Worm (Caenorhabditis elegans) whole organism, L4 larva: ENCODE results near the gene Y66D12A.30.

Experiments
- F10B5.3 ChIP-seq: sonication (generic microtip); optimal IDR thresholded peaks from 2 replicates; lab custom pipeline; 2016; ENCODE audit warnings: mild to moderate bottlenecking, missing genetic modification characterization, missing compliant biosample characterization
- F37D6.2 ChIP-seq: sonication (generic microtip); optimal IDR thresholded peaks from 2 replicates; lab custom pipeline; 2016; ENCODE audit warnings: mild to moderate bottlenecking, missing genetic modification characterization, missing compliant biosample characterization
- T20F7.1 ChIP-seq: fragments of 200-800 bp; sonication (Bioruptor generic); optimal IDR thresholded peaks from 2 replicates; lab custom pipeline; 2018; ENCODE audit warnings: mild to moderate bottlenecking, missing genetic modification characterization, missing compliant biosample characterization
- Y48G9A.11 ChIP-seq: fragments of 200-800 bp; sonication (Bioruptor generic); IDR thresholded peaks from 2 replicates; pipeline ENCODE4 v1.3.6; 2022; ENCODE audit warnings: missing genetic modification reagents, missing genetic modification characterization, missing compliant biosample characterization
- Y75B8A.6 ChIP-seq: fragments of 200-800 bp; sonication (Bioruptor generic); IDR thresholded peaks from 2 replicates; pipeline ENCODE4 v1.3.6; 2022; ENCODE audit warnings: missing genetic modification reagents, missing genetic modification characterization, missing compliant biosample characterization
- ZK337.2 ChIP-seq: fragments of 200-800 bp; sonication (Bioruptor generic); IDR thresholded peaks from 2 replicates; pipeline ENCODE4 v1.3.6; 2022; ENCODE audit warnings: missing genetic modification reagents, missing genetic modification characterization, missing compliant biosample characterization
- ZK546.5 ChIP-seq, 2 experiments: sonication (generic microtip); optimal IDR thresholded peaks; 2 replicates each; lab custom pipeline; 2017; ENCODE audit warnings: missing biosample characterization in 2 of 2, missing genetic modification characterization in 2 of 2
- arid-1 ChIP-seq: fragments of 200-800 bp; sonication (Bioruptor generic); conservative IDR thresholded peaks from 2 replicates; pipeline ENCODE4 v1.3.6; 2022; ENCODE audit warnings: missing genetic modification reagents, missing genetic modification characterization, missing compliant biosample characterization
- attf-4 ChIP-seq: sonication (generic microtip); optimal IDR thresholded peaks from 3 replicates; lab custom pipeline; 2017; ENCODE audit warnings: missing biosample characterization, missing genetic modification characterization
- ceh-44 ChIP-seq: fragments of 200-800 bp; sonication (Bioruptor generic); IDR thresholded peaks from 2 replicates; pipeline ENCODE4 v1.3.6; 2022; ENCODE audit warnings: missing genetic modification reagents, missing genetic modification characterization, missing compliant biosample characterization
- ceh-62 ChIP-seq: sonication (generic microtip); optimal IDR thresholded peaks from 2 replicates; lab custom pipeline; 2017; ENCODE audit warnings: missing biosample characterization, missing genetic modification characterization
- ces-1 ChIP-seq: fragments of 150-350 bp; sonication (generic microtip); optimal IDR thresholded peaks from 4 replicates; lab custom pipeline; 2014; ENCODE audit warnings: missing biosample characterization, missing genetic modification reagents, missing genetic modification characterization
- daf-12 ChIP-seq: fragments of 150-350 bp; optimal IDR thresholded peaks from 2 replicates; lab custom pipeline; 2014; ENCODE audit warnings: missing biosample characterization, missing genetic modification reagents, missing genetic modification characterization
- daf-8 ChIP-seq: fragments of 200-800 bp; sonication (Bioruptor generic); IDR thresholded peaks from 2 replicates; pipeline ENCODE4 v1.3.6; 2022; ENCODE audit warnings: missing genetic modification characterization, missing compliant biosample characterization
- dmd-6 ChIP-seq: fragments of 200-800 bp; sonication (Bioruptor generic); IDR thresholded peaks from 2 replicates; pipeline ENCODE4 v1.3.6; 2022; ENCODE audit warnings: missing genetic modification reagents, missing genetic modification characterization, missing compliant biosample characterization
- dpl-1 ChIP-seq: fragments of 150-350 bp; optimal IDR thresholded peaks from 2 replicates; lab custom pipeline; 2014; ENCODE audit warnings: missing biosample characterization, missing genetic modification reagents, missing genetic modification characterization
- egl-43 ChIP-seq: fragments of 200-800 bp; sonication (Bioruptor generic); IDR thresholded peaks from 2 replicates; pipeline ENCODE4 v1.3.6; 2022; ENCODE audit warnings: missing genetic modification reagents, missing genetic modification characterization, missing compliant biosample characterization
- hif-1 ChIP-seq, 2 experiments: sonication (generic microtip); optimal IDR thresholded peaks; 2 replicates each; lab custom pipeline; 2016 to 2017; ENCODE audit warnings: missing compliant biosample characterization in 2 of 2, missing genetic modification characterization in 2 of 2, missing genetic modification reagents in 2 of 2, missing genotype in 2 of 2, mild to moderate bottlenecking in 1 of 2
- hlh-11 ChIP-seq: fragments of 200-800 bp; sonication (Bioruptor generic); optimal IDR thresholded peaks from 2 replicates; lab custom pipeline; 2018; ENCODE audit warnings: mild to moderate bottlenecking, missing genetic modification characterization, missing compliant biosample characterization
- hmg-1.1 ChIP-seq: fragments of 200-800 bp; sonication (Bioruptor generic); IDR thresholded peaks from 2 replicates; pipeline ENCODE4 v1.3.6; 2022; ENCODE audit warnings: missing genetic modification reagents, missing genetic modification characterization, missing compliant biosample characterization
- jun-1 ChIP-seq: fragments of 150-350 bp; optimal IDR thresholded peaks from 2 replicates; lab custom pipeline; 2014; ENCODE audit warnings: missing biosample characterization, missing genetic modification reagents, missing genetic modification characterization
- lin-1 ChIP-seq: fragments of 200-800 bp; sonication (Bioruptor generic); IDR thresholded peaks from 2 replicates; pipeline ENCODE4 v1.3.6; 2022; ENCODE audit warnings: missing genetic modification reagents, missing genetic modification characterization, missing compliant biosample characterization
- lin-13 ChIP-seq: fragments of 150-350 bp; optimal IDR thresholded peaks from 2 replicates; lab custom pipeline; 2014; ENCODE audit warnings: missing biosample characterization, missing genetic modification reagents, missing genetic modification characterization
- lin-15B ChIP-seq: fragments of 150-350 bp; sonication (generic microtip); optimal IDR thresholded peaks from 3 replicates; lab custom pipeline; 2014; ENCODE audit warnings: missing biosample characterization, missing genetic modification characterization
- lin-29 ChIP-seq: fragments of 200-800 bp; sonication (Bioruptor generic); IDR thresholded peaks from 2 replicates; pipeline ENCODE4 v1.3.6; 2022; ENCODE audit warnings: missing genetic modification reagents, missing genetic modification characterization, missing compliant biosample characterization
- lin-39 ChIP-seq: fragments of 150-350 bp; optimal IDR thresholded peaks from 2 replicates; lab custom pipeline; 2014; ENCODE audit warnings: missing biosample characterization, missing genetic modification reagents, missing genetic modification characterization
- lsy-2 ChIP-seq, 2 experiments: fragments of 150-350 bp in 1 of 2; sonication (generic microtip) in 1 of 2; optimal IDR thresholded peaks; 2 replicates each; lab custom pipeline; 2014 to 2017; ENCODE audit warnings: missing biosample characterization in 2 of 2, missing genetic modification characterization in 2 of 2
- mdt-29 ChIP-seq: fragments of 200-800 bp; sonication (Bioruptor generic); IDR thresholded peaks from 2 replicates; pipeline ENCODE4 v1.3.6; 2022; ENCODE audit warnings: missing genetic modification reagents, missing genetic modification characterization, missing compliant biosample characterization
- mep-1 ChIP-seq: fragments of 150-350 bp; sonication (generic microtip); optimal IDR thresholded peaks from 3 replicates; lab custom pipeline; 2014; ENCODE audit warnings: missing biosample characterization, missing genetic modification characterization
- mxl-2 ChIP-seq: fragments of 200-800 bp; sonication (Bioruptor generic); conservative IDR thresholded peaks from 2 replicates; pipeline ENCODE4 v1.3.6; 2022; ENCODE audit warnings: missing genetic modification reagents, missing genetic modification characterization, missing compliant biosample characterization
- nhr-111 ChIP-seq: fragments of 200-800 bp; sonication (Bioruptor generic); optimal IDR thresholded peaks from 2 replicates; lab custom pipeline; 2018; ENCODE audit warnings: mild to moderate bottlenecking, missing genetic modification characterization, missing compliant biosample characterization
- nhr-237 ChIP-seq: sonication (generic microtip); optimal IDR thresholded peaks from 2 replicates; lab custom pipeline; 2017; ENCODE audit warnings: missing biosample characterization, missing genetic modification characterization
- nhr-25 ChIP-seq: sonication (generic microtip); optimal IDR thresholded peaks from 2 replicates; lab custom pipeline; 2017; ENCODE audit warnings: missing genetic modification characterization, mild to moderate bottlenecking, missing compliant biosample characterization, antibody characterized with exemption, moderate library complexity, borderline replicate concordance; ENCODE audit not compliant: insufficient read depth
- nhr-28 ChIP-seq: fragments of 150-350 bp; optimal IDR thresholded peaks from 2 replicates; lab custom pipeline; 2014; ENCODE audit warnings: missing biosample characterization, missing genetic modification characterization
- nhr-41 ChIP-seq: fragments of 200-800 bp; sonication (Bioruptor generic); IDR thresholded peaks from 2 replicates; pipeline ENCODE4 v1.3.6; 2022; ENCODE audit warnings: missing genetic modification reagents, missing genetic modification characterization, missing compliant biosample characterization
- nhr-77 ChIP-seq: fragments of 150-350 bp; optimal IDR thresholded peaks from 2 replicates; lab custom pipeline; 2014; ENCODE audit warnings: missing biosample characterization, missing genetic modification characterization
- pha-4 ChIP-seq, 2 experiments: fragments of 150-350 bp in 1 of 2; fragments of 200-800 bp in 1 of 2; sonication (Bioruptor generic) in 1 of 2; IDR thresholded peaks in 1 of 2; optimal IDR thresholded peaks in 1 of 2; 2 replicates each; pipeline versions ENCODE4 v1.3.6 to Lab custom; 2014 to 2022; ENCODE audit warnings: missing genetic modification characterization in 2 of 2, missing genetic modification reagents in 2 of 2, missing biosample characterization in 1 of 2, missing compliant biosample characterization in 1 of 2
- rbr-2 ChIP-seq: sonication (generic microtip); optimal IDR thresholded peaks from 2 replicates; lab custom pipeline; 2016; ENCODE audit warnings: missing genotype, missing genetic modification characterization, missing compliant biosample characterization
- set-16 ChIP-seq: fragments of 200-800 bp; sonication (Bioruptor generic); IDR thresholded peaks from 2 replicates; pipeline ENCODE4 v1.3.6; 2022; ENCODE audit warnings: missing genetic modification reagents, missing genetic modification characterization, missing compliant biosample characterization
- tag-97 ChIP-seq: fragments of 200-800 bp; sonication (Bioruptor generic); IDR thresholded peaks from 2 replicates; pipeline ENCODE4 v1.3.6; 2022; ENCODE audit warnings: missing genetic modification characterization, missing compliant biosample characterization
- tra-1 ChIP-seq: fragments of 200-800 bp; sonication (Bioruptor generic); IDR thresholded peaks from 2 replicates; pipeline ENCODE4 v1.3.6; 2022; ENCODE audit warnings: missing genetic modification reagents, missing genetic modification characterization, missing compliant biosample characterization
- unc-62 ChIP-seq, 3 experiments: fragments of 150-350 bp in 1 of 3; sonication (generic microtip); optimal IDR thresholded peaks in 2 of 3; peaks in 1 of 3; 1 replicate in 1 of 3; 2 replicates in 2 of 3; lab custom pipeline; 2014 to 2017; ENCODE audit warnings: missing biosample characterization in 3 of 3, missing genetic modification characterization in 3 of 3, missing genetic modification reagents in 3 of 3, missing genotype in 1 of 3
- zfp-2 ChIP-seq: sonication (generic microtip); optimal IDR thresholded peaks from 2 replicates; lab custom pipeline; 2016; ENCODE audit warnings: mild to moderate bottlenecking, missing genetic modification characterization, missing compliant biosample characterization
- ztf-7 ChIP-seq: fragments of 150-350 bp; optimal IDR thresholded peaks from 2 replicates; lab custom pipeline; 2014; ENCODE audit warnings: missing biosample characterization, missing genetic modification characterization

The Y66D12A.30 gene

ce11 chrIII:11657185-11657817 is 47.6 kb downstream of the Y66D12A.30 start, which contains the start of gene crh-1 (continued):
- TF ChIP-seq lin-39 (tag; lab: Kevin White, UChicago) (no peak), nhr-28 (tag; lab: Kevin White, UChicago) (peak; percentile 60), ceh-62 (tag; lab: Kevin White, UChicago) (no peak), pha-4 (GFP tag; IDR thresholded peaks at IDR 0.05; lab: Robert Waterston, UW) (0 out of 2 replicates have a peak, but pooled peaks have one; percentile 60), pha-4 (tag; optimal IDR thresholded peaks at IDR 0.05; lab: Kevin White, UChicago) (peak; percentile 57), daf-8 (GFP tag; lab: Robert Waterston, UW) (no peak), F37D6.2 (no peak)

ce11 chrIII:11659804-11660203 is 50.1 kb downstream of the Y66D12A.30 start:
- TF ChIP-seq hmg-1.1 (GFP tag; lab: Robert Waterston, UW) (0 out of 2 replicates have a peak, but pooled peaks have one; percentile 32), hif-1 (tag; optimal IDR thresholded peaks at IDR 0.05; lab: Kevin White, UChicago) (no peak), set-16 (GFP tag; lab: Robert Waterston, UW) (peak; percentile 58), lin-29 (GFP tag; lab: Robert Waterston, UW) (no peak), mdt-29 (GFP tag; lab: Robert Waterston, UW) (no peak), egl-43 (GFP tag; lab: Robert Waterston, UW) (0 out of 2 replicates have a peak, but pooled peaks have one; percentile 23), dmd-6 (GFP tag; lab: Robert Waterston, UW) (peak; percentile 32; the same call in 1 of the 2 replicates), Y75B8A.6 (GFP tag; lab: Robert Waterston, UW) (0 out of 2 replicates have a peak, but pooled peaks have one; percentile 20)

ce11 chrIII:11660736-11661135 is 51.1 kb downstream of the Y66D12A.30 start:
- 0 out of 2 replicates have a peak, but pooled peaks have one; percentile 25 for TF ChIP-seq hmg-1.1 (GFP tag; lab: Robert Waterston, UW)
- no peak for TF ChIP-seq ces-1 (GFP tag; lab: Kevin White, UChicago)
- no peak for TF ChIP-seq F10B5.3 (tag; lab: Kevin White, UChicago)
- no peak for TF ChIP-seq tra-1 (GFP tag; lab: Robert Waterston, UW)
- TF ChIP-seq jun-1 (tag; lab: Kevin White, UChicago) = no peak
- TF ChIP-seq Y48G9A.11 (GFP tag; lab: Robert Waterston, UW) = no peak
- TF ChIP-seq lsy-2 (tag; optimal IDR thresholded peaks at IDR 0.05; lab: Kevin White, UChicago) = peak in 1 of 2 experiments; percentile 33
- no peak for TF ChIP-seq lin-13 (GFP tag; lab: Kevin White, UChicago)
- no peak for TF ChIP-seq set-16 (GFP tag; lab: Robert Waterston, UW)
- no peak for TF ChIP-seq daf-8 (GFP tag; lab: Robert Waterston, UW)
- TF ChIP-seq egl-43 (GFP tag; lab: Robert Waterston, UW) = no peak
- TF ChIP-seq unc-62 (GFP tag; optimal IDR thresholded peaks at IDR 0.05 in 1 of 2; lab: Kevin White, UChicago) = peak in 1 of 2 experiments; percentile 99
- TF ChIP-seq unc-62 (tag; optimal IDR thresholded peaks at IDR 0.05; lab: Kevin White, UChicago) = no peak
- TF ChIP-seq lin-1 (GFP tag; lab: Robert Waterston, UW) = no peak
- TF ChIP-seq arid-1 (GFP tag; lab: Robert Waterston, UW) = no peak
- no peak for TF ChIP-seq T20F7.1
- TF ChIP-seq ceh-44 (GFP tag; lab: Robert Waterston, UW) = no peak
- TF ChIP-seq mxl-2 (GFP tag; lab: Robert Waterston, UW) = no peak
- TF ChIP-seq nhr-28 (tag; lab: Kevin White, UChicago) = no peak
- TF ChIP-seq nhr-77 (tag; lab: Kevin White, UChicago) = no peak
- TF ChIP-seq ztf-7 (tag; lab: Kevin White, UChicago) = no peak
- TF ChIP-seq nhr-237 (tag; lab: Kevin White, UChicago) = no peak
- TF ChIP-seq nhr-41 (GFP tag; lab: Robert Waterston, UW) = no peak
- TF ChIP-seq tag-97 = no peak
- TF ChIP-seq ZK337.2 (GFP tag; lab: Robert Waterston, UW) = no peak
- TF ChIP-seq attf-4 = no peak
- peak; percentile 20 for TF ChIP-seq hlh-11 (tag; lab: Kevin White, UChicago)
- no peak for TF ChIP-seq nhr-25
- TF ChIP-seq ZK546.5 (tag; optimal IDR thresholded peaks at IDR 0.05; lab: Kevin White, UChicago) = no peak
- no peak for TF ChIP-seq nhr-111 (GFP tag; lab: Kevin White, UChicago)
- no peak for TF ChIP-seq zfp-2 (tag; lab: Kevin White, UChicago)
- TF ChIP-seq mep-1 (tag; lab: Kevin White, UChicago) = peak; percentile 24
- TF ChIP-seq lin-15B (tag; lab: Kevin White, UChicago) = no peak
- TF ChIP-seq F37D6.2 = no peak
- no peak for TF ChIP-seq daf-12 (tag; lab: Kevin White, UChicago)
- TF ChIP-seq dpl-1 = no peak
- no peak for TF ChIP-seq rbr-2 (tag; lab: Kevin White, UChicago)
